Worm (Caenorhabditis elegans) whole organism, L3 larva: ENCODE data around the gene agt-1.

Experiments
- R02D3.7 ChIP-seq: fragments of 150-350 bp; optimal IDR thresholded peaks from 2 replicates; lab custom pipeline; 2014; ENCODE audit warnings: missing biosample characterization, missing genetic modification characterization
- ZK546.5 ChIP-seq: sonication (generic microtip); optimal IDR thresholded peaks from 2 replicates; lab custom pipeline; 2017; ENCODE audit warnings: missing biosample characterization, missing genetic modification characterization
- ama-1 ChIP-seq: fragments of 150-350 bp; optimal IDR thresholded peaks from 2 replicates; lab custom pipeline; 2018
- ceh-82 ChIP-seq: fragments of 150-350 bp; optimal IDR thresholded peaks from 2 replicates; lab custom pipeline; 2014; ENCODE audit warnings: missing biosample characterization, missing genetic modification characterization
- elt-3 ChIP-seq, 3 experiments: fragments of 150-350 bp in 1 of 3; sonication (generic microtip) in 2 of 3; optimal IDR thresholded peaks; 2 replicates in 2 of 3; 4 replicates in 1 of 3; lab custom pipeline; 2014 to 2017; ENCODE audit warnings: missing biosample characterization in 3 of 3, missing genetic modification characterization in 3 of 3
- mdl-1 ChIP-seq: fragments of 150-350 bp; optimal IDR thresholded peaks from 2 replicates; lab custom pipeline; 2014; ENCODE audit warnings: missing biosample characterization, missing genetic modification characterization
- nfya-1 ChIP-seq: sonication (generic microtip); optimal IDR thresholded peaks from 2 replicates; lab custom pipeline; 2017; ENCODE audit warnings: missing genetic modification characterization, mild to moderate bottlenecking, missing compliant biosample characterization, antibody characterized with exemption, moderate library complexity; ENCODE audit not compliant: insufficient read depth
- nhr-11 ChIP-seq: fragments of 150-350 bp; optimal IDR thresholded peaks from 2 replicates; lab custom pipeline; 2014; ENCODE audit warnings: missing biosample characterization, missing genetic modification characterization

- TF ChIP-seq elt-3 (tag; optimal IDR thresholded peaks at IDR 0.05; lab: Kevin White, UChicago) (no peak), nfya-1 (tag; lab: Kevin White, UChicago) (no peak), ZK546.5 (tag; lab: Kevin White, UChicago) (no peak), ama-1 (lab: Kevin White, UChicago) (no peak), ceh-82 (no peak), R02D3.7 (no peak), mdl-1 (tag; lab: Kevin White, UChicago) (no peak), nhr-11 (tag; lab: Kevin White, UChicago) (no peak)
Observed at ce11 chrIV:13334287-13334686, 34.9 kb downstream of the agt-1 start.
